Fruit fly (Drosophila melanogaster) whole organism, prepupa: ENCODE measurements around the gene ng4.
A peak's percentile ranks its signal among the peaks of the same experiment; 100 is the strongest.

ENCODE experiments used
- CG10669 ChIP-seq: fragments of 200-800 bp; sonication (Bioruptor generic); optimal IDR thresholded peaks from 3 replicates; lab custom pipeline; 2018; ENCODE audit warnings: missing biosample characterization, mild to moderate bottlenecking, missing genetic modification characterization, moderate library complexity
- CG11294 ChIP-seq: fragments of 200-800 bp; sonication (Bioruptor generic); IDR thresholded peaks from 2 replicates; pipeline ENCODE4 v1.3.6; 2022; ENCODE audit warnings: missing biosample characterization, missing genetic modification characterization
- CG11902 ChIP-seq: fragments of 200-800 bp; sonication (Bioruptor generic); optimal IDR thresholded peaks from 3 replicates; lab custom pipeline; 2016; ENCODE audit warnings: missing biosample characterization, missing genetic modification characterization
- CG15336 ChIP-seq: fragments of 200-800 bp; sonication (Bioruptor generic); IDR thresholded peaks from 2 replicates; pipeline ENCODE4 v1.3.6; 2022; ENCODE audit warnings: missing biosample characterization, missing genetic modification characterization
- CG1621 ChIP-seq: fragments of 200-800 bp; sonication (Bioruptor generic); optimal IDR thresholded peaks from 3 replicates; lab custom pipeline; 2018; ENCODE audit warnings: missing biosample characterization, mild to moderate bottlenecking, missing genetic modification characterization
- CG16779 ChIP-seq: fragments of 200-800 bp; sonication (Bioruptor generic); optimal IDR thresholded peaks from 3 replicates; lab custom pipeline; 2017; ENCODE audit warnings: missing biosample characterization, mild to moderate bottlenecking, missing genetic modification characterization
- CG3032 ChIP-seq: fragments of 200-800 bp; optimal IDR thresholded peaks from 2 replicates; lab custom pipeline; 2019; ENCODE audit warnings: missing biosample characterization, mild to moderate bottlenecking, missing genetic modification characterization, moderate library complexity
- CG31627 ChIP-seq: fragments of 200-800 bp; sonication (Bioruptor generic); optimal IDR thresholded peaks from 3 replicates; lab custom pipeline; 2016; ENCODE audit warnings: missing biosample characterization, missing genetic modification characterization
- CG34406 ChIP-seq: fragments of 200-800 bp; sonication (Bioruptor generic); optimal IDR thresholded peaks from 3 replicates; lab custom pipeline; 2016; ENCODE audit warnings: missing biosample characterization, missing genetic modification characterization
- CG4318 ChIP-seq: fragments of 200-800 bp; sonication (Bioruptor generic); optimal IDR thresholded peaks from 3 replicates; lab custom pipeline; 2017; ENCODE audit warnings: missing biosample characterization, mild to moderate bottlenecking, missing genetic modification characterization
- CG6163 ChIP-seq: fragments of 200-800 bp; sonication (Bioruptor generic); IDR thresholded peaks from 3 replicates; pipeline ENCODE4 v1.3.6; 2022; ENCODE audit warnings: missing biosample characterization, missing genetic modification characterization
- CG6792 ChIP-seq: fragments of 200-800 bp; sonication (Bioruptor generic); optimal IDR thresholded peaks from 3 replicates; lab custom pipeline; 2016; ENCODE audit warnings: missing biosample characterization, missing genetic modification characterization
- CG6808 ChIP-seq: fragments of 200-800 bp; sonication (Bioruptor generic); optimal IDR thresholded peaks from 3 replicates; lab custom pipeline; 2017; ENCODE audit warnings: missing biosample characterization, missing genetic modification characterization, mild to moderate bottlenecking, moderate library complexity, missing genetic modification reagents
- CG6854 ChIP-seq: fragments of 200-800 bp; sonication (Bioruptor generic); optimal IDR thresholded peaks from 2 replicates; lab custom pipeline; 2017; ENCODE audit warnings: missing biosample characterization, mild to moderate bottlenecking, missing genetic modification characterization
- CG7368 ChIP-seq: fragments of 200-800 bp; sonication (Bioruptor generic); optimal IDR thresholded peaks from 3 replicates; lab custom pipeline; 2016; ENCODE audit warnings: missing biosample characterization, missing genetic modification characterization
- CG8632 ChIP-seq: fragments of 200-800 bp; sonication (Bioruptor generic); optimal IDR thresholded peaks from 3 replicates; lab custom pipeline; 2016; ENCODE audit warnings: missing biosample characterization, missing genetic modification characterization
- Eip75B ChIP-seq: fragments of 200-800 bp; sonication (Bioruptor generic); optimal IDR thresholded peaks from 3 replicates; lab custom pipeline; 2016; ENCODE audit warnings: missing biosample characterization, missing genetic modification characterization
- Eip78C ChIP-seq: fragments of 200-800 bp; sonication (Bioruptor generic); peaks from one replicate; lab custom pipeline; 2016; ENCODE audit warnings: missing biosample characterization, missing genetic modification characterization
- Ets21C ChIP-seq: fragments of 200-800 bp; sonication (Bioruptor generic); optimal IDR thresholded peaks from 3 replicates; lab custom pipeline; 2016; ENCODE audit warnings: missing biosample characterization, missing genetic modification characterization
- Ets96B ChIP-seq: fragments of 200-800 bp; optimal IDR thresholded peaks from 2 replicates; lab custom pipeline; 2019; ENCODE audit warnings: missing biosample characterization, mild to moderate bottlenecking, missing genetic modification characterization, moderate library complexity
- Gug ChIP-seq: fragments of 200-800 bp; sonication (Bioruptor generic); IDR thresholded peaks from 2 replicates; pipeline ENCODE4 v1.3.6; 2022; ENCODE audit warnings: missing biosample characterization, missing genetic modification characterization
- Hr38 ChIP-seq: sonication (Bioruptor generic); optimal IDR thresholded peaks from 2 replicates; lab custom pipeline; 2016; ENCODE audit warnings: missing biosample characterization, missing genetic modification characterization
- Hr39 ChIP-seq: fragments of 200-800 bp; sonication (Bioruptor generic); optimal IDR thresholded peaks from 2 replicates; lab custom pipeline; 2016; ENCODE audit warnings: missing biosample characterization, missing genetic modification characterization
- Hr4 ChIP-seq: fragments of 200-800 bp; sonication (Bioruptor generic); optimal IDR thresholded peaks from 3 replicates; lab custom pipeline; 2016; ENCODE audit warnings: missing biosample characterization, missing genetic modification characterization
- Met ChIP-seq: fragments of 200-800 bp; sonication (Bioruptor generic); optimal IDR thresholded peaks from 3 replicates; lab custom pipeline; 2016; ENCODE audit warnings: missing biosample characterization, missing genetic modification characterization
- OdsH ChIP-seq: fragments of 200-800 bp; sonication (Bioruptor generic); optimal IDR thresholded peaks from 3 replicates; lab custom pipeline; 2016; ENCODE audit warnings: missing biosample characterization, missing genetic modification characterization
- Sox102F ChIP-seq: fragments of 200-800 bp; sonication (Bioruptor generic); optimal IDR thresholded peaks from 2 replicates; lab custom pipeline; 2016; ENCODE audit warnings: missing biosample characterization, mild to moderate bottlenecking, missing genetic modification characterization
- Sox14 ChIP-seq: fragments of 200-800 bp; sonication (Bioruptor generic); optimal IDR thresholded peaks from 3 replicates; lab custom pipeline; 2016; ENCODE audit warnings: missing biosample characterization, missing genetic modification characterization
- Sox15 ChIP-seq: fragments of 200-800 bp; sonication (Bioruptor generic); optimal IDR thresholded peaks from 3 replicates; lab custom pipeline; 2016; ENCODE audit warnings: missing biosample characterization, missing genetic modification characterization
- achi ChIP-seq: fragments of 200-800 bp; sonication (Bioruptor generic); optimal IDR thresholded peaks from 3 replicates; lab custom pipeline; 2016; ENCODE audit warnings: missing biosample characterization, missing genetic modification characterization
- acj6 ChIP-seq: fragments of 200-800 bp; sonication (Bioruptor generic); optimal IDR thresholded peaks from 3 replicates; lab custom pipeline; 2016; ENCODE audit warnings: missing biosample characterization, missing genetic modification characterization
- cyc ChIP-seq: fragments of 200-800 bp; sonication (Bioruptor generic); optimal IDR thresholded peaks from 3 replicates; lab custom pipeline; 2016; ENCODE audit warnings: missing biosample characterization, missing genetic modification characterization
- dac ChIP-seq: fragments of 200-800 bp; sonication (Bioruptor generic); optimal IDR thresholded peaks from 2 replicates; lab custom pipeline; 2017; ENCODE audit warnings: missing biosample characterization, mild to moderate bottlenecking, missing genetic modification characterization
- dsx ChIP-seq: fragments of 200-800 bp; optimal IDR thresholded peaks from 3 replicates; lab custom pipeline; 2019; ENCODE audit warnings: missing biosample characterization, mild to moderate bottlenecking, missing genetic modification characterization, moderate library complexity; ENCODE audit not compliant: poor library complexity, severe bottlenecking
- eg ChIP-seq: fragments of 200-800 bp; sonication (Bioruptor generic); IDR thresholded peaks from 3 replicates; pipeline ENCODE4 v1.3.6; 2022; ENCODE audit warnings: missing biosample characterization, missing genetic modification characterization
- fd59A ChIP-seq: fragments of 200-800 bp; sonication (Bioruptor generic); optimal IDR thresholded peaks from 2 replicates; lab custom pipeline; 2017; ENCODE audit warnings: missing biosample characterization, mild to moderate bottlenecking, missing genetic modification characterization, missing genetic modification reagents
- fd85E ChIP-seq: fragments of 200-800 bp; sonication (Bioruptor generic); optimal IDR thresholded peaks from 3 replicates; lab custom pipeline; 2016; ENCODE audit warnings: missing biosample characterization, missing genetic modification characterization
- net ChIP-seq: fragments of 200-800 bp; sonication (Bioruptor generic); optimal IDR thresholded peaks from 3 replicates; lab custom pipeline; 2016; ENCODE audit warnings: missing biosample characterization, missing genetic modification characterization
- pdm3 ChIP-seq: fragments of 200-800 bp; sonication (Bioruptor generic); optimal IDR thresholded peaks from 3 replicates; lab custom pipeline; 2016; ENCODE audit warnings: missing biosample characterization, missing genetic modification characterization
- salr ChIP-seq, 2 experiments: fragments of 200-800 bp; sonication (Bioruptor generic); optimal IDR thresholded peaks; 3 replicates each; lab custom pipeline; 2016 to 2018; ENCODE audit warnings: missing biosample characterization in 2 of 2, missing genetic modification characterization in 2 of 2, mild to moderate bottlenecking in 1 of 2
- spab ChIP-seq: fragments of 200-800 bp; sonication (Bioruptor generic); optimal IDR thresholded peaks from 2 replicates; lab custom pipeline; 2017; ENCODE audit warnings: missing biosample characterization, mild to moderate bottlenecking, missing genetic modification characterization, missing genetic modification reagents
- ss ChIP-seq, 2 experiments: fragments of 200-800 bp; sonication (Bioruptor generic); optimal IDR thresholded peaks; 2 replicates in 1 of 2; 3 replicates in 1 of 2; lab custom pipeline; 2017 to 2018; ENCODE audit warnings: mild to moderate bottlenecking in 2 of 2, missing biosample characterization in 2 of 2, missing genetic modification characterization in 2 of 2, moderate library complexity in 1 of 2
- svp ChIP-seq: fragments of 200-800 bp; sonication (Bioruptor generic); peaks from one replicate; lab custom pipeline; 2016; ENCODE audit warnings: missing biosample characterization, missing genetic modification characterization
- vri ChIP-seq: fragments of 200-800 bp; sonication (Bioruptor generic); optimal IDR thresholded peaks from 3 replicates; lab custom pipeline; 2016; ENCODE audit warnings: missing biosample characterization, mild to moderate bottlenecking, missing genetic modification characterization

Gene ng4

dm6 chrX:3244120-3244519 is at the start of gene ng4:
Gene ng4, minus strand, starts transcription at chrX:3244220.
- no peak for TF ChIP-seq CG31627
- TF ChIP-seq fd85E (GFP tag; lab: Kevin White, UChicago) = no peak
- TF ChIP-seq Gug (GFP tag; lab: Robert Waterston, UW) = no peak
- no peak for TF ChIP-seq CG8632
- TF ChIP-seq CG11294 (GFP tag; lab: Robert Waterston, UW) = no peak
- no peak for TF ChIP-seq CG10669
- TF ChIP-seq CG6163 (GFP tag; lab: Robert Waterston, UW) = no peak
- TF ChIP-seq Sox102F (GFP tag; lab: Kevin White, UChicago) = no peak
- TF ChIP-seq ss (GFP tag; optimal IDR thresholded peaks at IDR 0.05; lab: Kevin White, UChicago) = no peak
- no peak for TF ChIP-seq fd59A (GFP tag; lab: Kevin White, UChicago)
- TF ChIP-seq achi (GFP tag; lab: Kevin White, UChicago) = no peak

- peak; percentile 9 for TF ChIP-seq Eip78C (GFP tag; lab: Kevin White, UChicago)
- TF ChIP-seq Sox15 (GFP tag; lab: Kevin White, UChicago) = no peak
- TF ChIP-seq svp (GFP tag; lab: Kevin White, UChicago) = peak; percentile 68
Observed at dm6 chrX:3291071-3291660, 47.1 kb upstream of the ng4 start.

- TF ChIP-seq Sox14 = peak; percentile 69
- peak; percentile 39 for TF ChIP-seq OdsH (GFP tag; lab: Kevin White, UChicago)
- TF ChIP-seq dac (GFP tag; lab: Kevin White, UChicago) = peak; percentile 25
- TF ChIP-seq ss (GFP tag; optimal IDR thresholded peaks at IDR 0.05; lab: Kevin White, UChicago) = peak; percentile 21 to 27
- peak; percentile 39 for TF ChIP-seq cyc
- TF ChIP-seq fd59A (GFP tag; lab: Kevin White, UChicago) = peak; percentile 21
- peak; percentile 65 for TF ChIP-seq Eip75B (GFP tag; lab: Kevin White, UChicago)
- peak; percentile 41 for TF ChIP-seq CG10669
- TF ChIP-seq net (GFP tag; lab: Kevin White, UChicago) = peak; percentile 35
- peak; percentile 51 for TF ChIP-seq CG7368 (GFP tag; lab: Kevin White, UChicago)
- peak; percentile 45 for TF ChIP-seq CG34406 (GFP tag; lab: Kevin White, UChicago)
- peak; percentile 31 to 50 for TF ChIP-seq salr (GFP tag; optimal IDR thresholded peaks at IDR 0.05; lab: Kevin White, UChicago)
- TF ChIP-seq CG4318 (GFP tag; lab: Kevin White, UChicago) = peak; percentile 54
- peak; percentile 39 for TF ChIP-seq Ets96B (tag; lab: Kevin White, UChicago)
- peak; percentile 37 for TF ChIP-seq CG1621 (tag; lab: Kevin White, UChicago)
- TF ChIP-seq dsx (GFP tag; lab: Kevin White, UChicago) = peak; percentile 32
- TF ChIP-seq Hr39 (GFP tag; lab: Kevin White, UChicago) = peak; percentile 49
- peak; percentile 32 for TF ChIP-seq CG3032 (tag; lab: Kevin White, UChicago)
- peak; percentile 39; the same call in 1 of the 2 replicates for TF ChIP-seq Gug (GFP tag; lab: Robert Waterston, UW)
- peak; percentile 23; the same call in 1 of the 2 replicates for TF ChIP-seq CG11294 (GFP tag; lab: Robert Waterston, UW)
- peak; percentile 30 for TF ChIP-seq CG6792 (GFP tag; lab: Kevin White, UChicago)
- peak; percentile 67 for TF ChIP-seq eg (GFP tag; lab: Robert Waterston, UW)
- TF ChIP-seq CG31627 = peak; percentile 39
- TF ChIP-seq Ets21C (GFP tag; lab: Kevin White, UChicago) = peak; percentile 4
- no peak for TF ChIP-seq CG6854 (GFP tag; lab: Kevin White, UChicago)
- TF ChIP-seq vri (GFP tag; lab: Kevin White, UChicago) = peak; percentile 32
- peak; percentile 2 for TF ChIP-seq CG6808 (GFP tag; lab: Kevin White, UChicago)
- peak; percentile 60 for TF ChIP-seq Met (GFP tag; lab: Kevin White, UChicago)
- peak; percentile 66 for TF ChIP-seq Sox102F (GFP tag; lab: Kevin White, UChicago)
- peak; percentile 51 for TF ChIP-seq Hr4 (GFP tag; lab: Kevin White, UChicago)
- TF ChIP-seq CG16779 = peak; percentile 19
- no peak for TF ChIP-seq spab
- TF ChIP-seq svp (GFP tag; lab: Kevin White, UChicago) = peak; percentile 75
- no peak for TF ChIP-seq fd85E (GFP tag; lab: Kevin White, UChicago)
- peak; percentile 46 for TF ChIP-seq acj6 (GFP tag; lab: Kevin White, UChicago)
- TF ChIP-seq CG15336 (GFP tag; lab: Robert Waterston, UW) = peak; percentile 66
- TF ChIP-seq CG6163 (GFP tag; lab: Robert Waterston, UW) = peak; percentile 78
- no peak for TF ChIP-seq CG11902
- TF ChIP-seq Hr38 (GFP tag; lab: Kevin White, UChicago) = no peak
- peak; percentile 69 for TF ChIP-seq pdm3 (GFP tag; lab: Kevin White, UChicago)
Observed at dm6 chrX:3288909-3289706, 45.1 kb upstream of the ng4 start.
